Worm (Caenorhabditis elegans) whole organism, young adult: ENCODE results near the gene oac-14.

ENCODE experiments used
- B0019.2 ChIP-seq: fragments of 200-800 bp; sonication (Bioruptor generic); conservative IDR thresholded peaks from 2 replicates; pipeline ENCODE4 v1.3.6; 2022; ENCODE audit warnings: missing genetic modification reagents, missing genetic modification characterization, missing compliant biosample characterization
- B0261.1 ChIP-seq: sonication (generic microtip); optimal IDR thresholded peaks from 2 replicates; lab custom pipeline; 2016; ENCODE audit warnings: mild to moderate bottlenecking, missing genetic modification characterization, moderate library complexity, missing compliant biosample characterization
- C06A6.2 ChIP-seq: fragments of 200-800 bp; sonication (Bioruptor generic); conservative IDR thresholded peaks from 2 replicates; pipeline ENCODE4 v1.3.6; 2022; ENCODE audit warnings: missing genetic modification characterization, missing compliant biosample characterization
- C17E4.6 ChIP-seq: fragments of 200-800 bp; sonication (Bioruptor generic); IDR thresholded peaks from 2 replicates; pipeline ENCODE4 v1.3.6; 2022; ENCODE audit warnings: missing genetic modification reagents, missing genetic modification characterization, missing compliant biosample characterization
- D2030.7 ChIP-seq: fragments of 200-800 bp; sonication (Bioruptor generic); IDR thresholded peaks from 2 replicates; pipeline ENCODE4 v1.3.6; 2022; ENCODE audit warnings: missing genetic modification reagents, missing genetic modification characterization, missing compliant biosample characterization
- F37B4.10 ChIP-seq: fragments of 200-800 bp; sonication (Bioruptor generic); IDR thresholded peaks from 2 replicates; pipeline ENCODE4 v1.3.6; 2022; ENCODE audit warnings: missing genetic modification characterization, missing compliant biosample characterization
- F49E8.2 ChIP-seq: sonication (generic microtip); optimal IDR thresholded peaks from 3 replicates; lab custom pipeline; 2017; ENCODE audit warnings: missing genetic modification characterization, mild to moderate bottlenecking, missing compliant biosample characterization, antibody characterized with exemption, moderate library complexity; ENCODE audit not compliant: insufficient read depth
- F57A8.1 ChIP-seq: fragments of 200-800 bp; sonication (Bioruptor generic); optimal IDR thresholded peaks from 2 replicates; lab custom pipeline; 2018; ENCODE audit warnings: mild to moderate bottlenecking, missing genetic modification characterization, moderate library complexity, missing compliant biosample characterization
- Y53F4B.3 ChIP-seq: fragments of 200-800 bp; sonication (Bioruptor generic); IDR thresholded peaks from 2 replicates; pipeline ENCODE4 v1.3.6; 2022; ENCODE audit warnings: missing genetic modification reagents, missing genetic modification characterization, missing compliant biosample characterization
- akir-1 ChIP-seq: fragments of 200-800 bp; sonication (Bioruptor generic); optimal IDR thresholded peaks from 2 replicates; lab custom pipeline; 2018; ENCODE audit warnings: mild to moderate bottlenecking, missing genetic modification characterization, moderate library complexity, missing compliant biosample characterization
- aptf-2 ChIP-seq: fragments of 200-800 bp; sonication (Bioruptor generic); conservative IDR thresholded peaks from 2 replicates; pipeline ENCODE4 v1.3.6; 2022; ENCODE audit warnings: missing genetic modification reagents, missing genetic modification characterization, missing compliant biosample characterization
- attf-5 ChIP-seq: fragments of 200-800 bp; sonication (Bioruptor generic); optimal IDR thresholded peaks from 2 replicates; lab custom pipeline; 2018; ENCODE audit warnings: mild to moderate bottlenecking, missing genetic modification characterization, missing compliant biosample characterization
- cebp-2 ChIP-seq: fragments of 200-800 bp; sonication (Bioruptor generic); IDR thresholded peaks from 2 replicates; pipeline ENCODE4 v1.3.6; 2022; ENCODE audit warnings: missing genetic modification characterization, missing compliant biosample characterization
- ceh-100 ChIP-seq: fragments of 200-800 bp; sonication (Bioruptor generic); IDR thresholded peaks from 2 replicates; pipeline ENCODE4 v1.3.6; 2022; ENCODE audit warnings: missing genetic modification reagents, missing genetic modification characterization, missing compliant biosample characterization
- ceh-40 ChIP-seq: fragments of 200-800 bp; sonication (Bioruptor generic); IDR thresholded peaks from 2 replicates; pipeline ENCODE4 v1.3.6; 2022; ENCODE audit warnings: missing genetic modification characterization, missing compliant biosample characterization
- ceh-79 ChIP-seq: sonication (generic microtip); optimal IDR thresholded peaks from 2 replicates; lab custom pipeline; 2017; ENCODE audit warnings: mild to moderate bottlenecking, missing genetic modification characterization, missing compliant biosample characterization
- ceh-91 ChIP-seq: fragments of 200-800 bp; sonication (Bioruptor generic); IDR thresholded peaks from 2 replicates; pipeline ENCODE4 v1.3.6; 2022; ENCODE audit warnings: missing genetic modification reagents, missing genetic modification characterization, missing compliant biosample characterization
- die-1 ChIP-seq: sonication (generic microtip); optimal IDR thresholded peaks from 2 replicates; lab custom pipeline; 2016; ENCODE audit warnings: missing genotype, mild to moderate bottlenecking, missing genetic modification characterization, missing compliant biosample characterization
- egl-18 ChIP-seq: fragments of 200-800 bp; sonication (Bioruptor generic); IDR thresholded peaks from 2 replicates; pipeline ENCODE4 v1.3.6; 2022; ENCODE audit warnings: missing genetic modification reagents, missing genetic modification characterization, missing compliant biosample characterization
- egl-44 ChIP-seq: fragments of 200-800 bp; sonication (Bioruptor generic); IDR thresholded peaks from 2 replicates; pipeline ENCODE4 v1.3.6; 2022; ENCODE audit warnings: missing genetic modification reagents, missing genetic modification characterization, missing compliant biosample characterization
- egrh-3 ChIP-seq: fragments of 200-800 bp; sonication (Bioruptor generic); IDR thresholded peaks from 2 replicates; pipeline ENCODE4 v1.3.6; 2022; ENCODE audit warnings: missing genetic modification reagents, missing genetic modification characterization, missing compliant biosample characterization
- gei-17 ChIP-seq: fragments of 200-800 bp; sonication (Bioruptor generic); optimal IDR thresholded peaks from 2 replicates; lab custom pipeline; 2018; ENCODE audit warnings: mild to moderate bottlenecking, missing genetic modification characterization, missing compliant biosample characterization
- hrde-1 ChIP-seq: sonication (generic microtip); optimal IDR thresholded peaks from 2 replicates; lab custom pipeline; 2016; ENCODE audit warnings: missing genetic modification characterization, mild to moderate bottlenecking, missing compliant biosample characterization, moderate library complexity, missing genotype, missing genetic modification reagents, borderline replicate concordance
- lin-26 ChIP-seq: fragments of 200-800 bp; sonication (Bioruptor generic); IDR thresholded peaks from 2 replicates; pipeline ENCODE4 v1.3.6; 2022; ENCODE audit warnings: missing genetic modification reagents, missing genetic modification characterization, missing compliant biosample characterization
- lin-35 ChIP-seq, 3 experiments: fragments of 150-350 bp in 2 of 3; sonication (generic microtip) in 1 of 3; optimal IDR thresholded peaks; 2 replicates each; lab custom pipeline; 2014 to 2018; ENCODE audit warnings: missing biosample characterization in 3 of 3, missing genetic modification characterization in 3 of 3, missing genetic modification reagents in 3 of 3
- lin-54 ChIP-seq: fragments of 200-800 bp; sonication (Bioruptor generic); optimal IDR thresholded peaks from 2 replicates; lab custom pipeline; 2018; ENCODE audit warnings: mild to moderate bottlenecking, missing genetic modification characterization, missing compliant biosample characterization
- madf-3 ChIP-seq: fragments of 200-800 bp; sonication (Bioruptor generic); IDR thresholded peaks from 2 replicates; pipeline ENCODE4 v1.3.6; 2022; ENCODE audit warnings: missing genetic modification reagents, missing genetic modification characterization, missing compliant biosample characterization
- nhr-120 ChIP-seq: fragments of 200-800 bp; sonication (Bioruptor generic); IDR thresholded peaks from 2 replicates; pipeline ENCODE4 v1.3.6; 2022; ENCODE audit warnings: missing genetic modification characterization, missing compliant biosample characterization
- nhr-179 ChIP-seq: sonication (generic microtip); optimal IDR thresholded peaks from 2 replicates; lab custom pipeline; 2016; ENCODE audit warnings: mild to moderate bottlenecking, missing genetic modification characterization, missing compliant biosample characterization
- pbrm-1 ChIP-seq: fragments of 200-800 bp; sonication (Bioruptor generic); IDR thresholded peaks from 2 replicates; pipeline ENCODE4 v1.3.6; 2022; ENCODE audit warnings: missing genetic modification reagents, missing genetic modification characterization, missing compliant biosample characterization
- sea-2 ChIP-seq: fragments of 200-800 bp; sonication (Bioruptor generic); IDR thresholded peaks from 2 replicates; pipeline ENCODE4 v1.3.6; 2022; ENCODE audit warnings: missing genetic modification characterization, missing compliant biosample characterization
- snpc-3.4 ChIP-seq: sonication (generic microtip); optimal IDR thresholded peaks from 2 replicates; lab custom pipeline; 2017; ENCODE audit warnings: missing genetic modification characterization, mild to moderate bottlenecking, missing compliant biosample characterization, antibody characterized with exemption, moderate library complexity, missing genotype, missing genetic modification reagents
- snpc-4 ChIP-seq, 5 experiments: fragments of 150-350 bp in 1 of 5; sonication (generic microtip) in 4 of 5; optimal IDR thresholded peaks; 2 replicates each; lab custom pipeline; 2014 to 2018; ENCODE audit warnings: missing genetic modification characterization in 5 of 5, missing biosample characterization in 3 of 5, antibody characterized with exemption in 2 of 5, mild to moderate bottlenecking in 2 of 5, missing compliant biosample characterization in 2 of 5, missing genotype in 2 of 5, moderate library complexity in 2 of 5, missing genetic modification reagents in 1 of 5
- tbp1 ChIP-seq: fragments of 200-800 bp; sonication (Bioruptor generic); optimal IDR thresholded peaks from 2 replicates; lab custom pipeline; 2018; ENCODE audit warnings: mild to moderate bottlenecking, missing genetic modification characterization, missing compliant biosample characterization
- tbx-9 ChIP-seq: sonication (generic microtip); optimal IDR thresholded peaks from 2 replicates; lab custom pipeline; 2016; ENCODE audit warnings: borderline replicate concordance, missing genetic modification characterization, inconsistent platforms, missing compliant biosample characterization
- zfh-2 ChIP-seq: fragments of 200-800 bp; sonication (Bioruptor generic); conservative IDR thresholded peaks from 2 replicates; pipeline ENCODE4 v1.3.6; 2022; ENCODE audit warnings: missing genetic modification reagents, missing genetic modification characterization, missing compliant biosample characterization
- zim-3 ChIP-seq: sonication (generic microtip); optimal IDR thresholded peaks from 2 replicates; lab custom pipeline; 2017; ENCODE audit warnings: mild to moderate bottlenecking, missing genetic modification characterization, moderate library complexity, missing compliant biosample characterization
- ztf-25 ChIP-seq: fragments of 200-800 bp; sonication (Bioruptor generic); IDR thresholded peaks from 2 replicates; pipeline ENCODE4 v1.3.6; 2022; ENCODE audit warnings: missing genetic modification reagents, missing genetic modification characterization, missing compliant biosample characterization
- ztf-28 ChIP-seq: fragments of 200-800 bp; sonication (Bioruptor generic); IDR thresholded peaks from 2 replicates; pipeline ENCODE4 v1.3.6; 2022; ENCODE audit warnings: missing genetic modification reagents, missing genetic modification characterization, missing compliant biosample characterization
- ztf-6 ChIP-seq: fragments of 200-800 bp; sonication (Bioruptor generic); IDR thresholded peaks from 2 replicates; pipeline ENCODE4 v1.3.6; 2022; ENCODE audit warnings: missing genetic modification reagents, missing genetic modification characterization, missing compliant biosample characterization

The oac-14 gene

DNA sequence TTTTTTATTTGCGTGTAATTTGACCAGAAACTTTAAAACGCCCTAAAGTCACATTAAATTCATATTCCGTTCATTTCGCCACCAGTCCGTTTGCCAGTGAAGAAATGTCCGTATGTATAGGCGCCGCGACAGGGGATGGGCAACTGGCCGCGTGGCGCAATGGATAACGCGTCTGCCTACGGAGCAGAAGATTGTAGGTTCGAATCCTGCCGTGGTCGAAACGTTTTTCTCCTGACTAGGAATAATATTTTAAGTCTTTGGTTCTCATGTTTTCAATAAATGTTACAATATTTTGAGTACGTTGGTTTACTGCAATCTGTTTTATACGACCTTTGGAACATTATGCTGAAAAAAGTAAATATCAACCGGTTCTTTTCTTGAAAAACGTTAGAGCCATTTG, 3.2 kb upstream of the oac-14 start (continued):
- peak; percentile 94 for TF ChIP-seq lin-26 (GFP tag; lab: Robert Waterston, UW)
- TF ChIP-seq nhr-179 (tag; lab: Kevin White, UChicago) = peak; percentile 70
- no peak for TF ChIP-seq akir-1
- no peak for TF ChIP-seq ceh-79 (tag; lab: Kevin White, UChicago)
- no peak for TF ChIP-seq C17E4.6 (GFP tag; lab: Robert Waterston, UW)
- TF ChIP-seq tbp1 (GFP tag; lab: Kevin White, UChicago) = peak; percentile 95
- peak; percentile 55 for TF ChIP-seq gei-17 (GFP tag; lab: Kevin White, UChicago)
- peak; percentile 74 for TF ChIP-seq snpc-4 (GFP tag; optimal IDR thresholded peaks at IDR 0.05; lab: Kevin White, UChicago)
- peak in 3 of 4 experiments; percentile 44 to 69 (median 48) for TF ChIP-seq snpc-4 (tag; optimal IDR thresholded peaks at IDR 0.05; lab: Kevin White, UChicago)
- TF ChIP-seq egl-44 (GFP tag; lab: Robert Waterston, UW) = peak; percentile 33; the same call in 1 of the 2 replicates
- peak; percentile 19 for TF ChIP-seq F57A8.1 (GFP tag; lab: Kevin White, UChicago)
- TF ChIP-seq ceh-40 (GFP tag; lab: Robert Waterston, UW) = peak; percentile 56; the same call in 1 of the 2 replicates
- TF ChIP-seq ztf-25 (GFP tag; lab: Robert Waterston, UW) = peak; percentile 91
- peak; percentile 42; the same call in 1 of the 2 replicates for TF ChIP-seq zfh-2 (GFP tag; lab: Robert Waterston, UW)
- TF ChIP-seq lin-35 (GFP tag; optimal IDR thresholded peaks at IDR 0.05; lab: Kevin White, UChicago) = peak in 1 of 3 experiments; percentile 4
- TF ChIP-seq D2030.7 (GFP tag; lab: Robert Waterston, UW) = peak; percentile 81
- TF ChIP-seq attf-5 (GFP tag; lab: Kevin White, UChicago) = peak; percentile 66
- TF ChIP-seq F49E8.2 (tag; lab: Kevin White, UChicago) = no peak
- TF ChIP-seq egl-18 (GFP tag; lab: Robert Waterston, UW) = no peak
- no peak for TF ChIP-seq ceh-91
- TF ChIP-seq die-1 (tag; lab: Kevin White, UChicago) = peak; percentile 85
- peak; percentile 51 for TF ChIP-seq zim-3 (tag; lab: Kevin White, UChicago)
- peak; percentile 52; the same call in 1 of the 2 replicates for TF ChIP-seq ztf-6
- no peak for TF ChIP-seq nhr-120 (GFP tag; lab: Robert Waterston, UW)
- no peak for TF ChIP-seq tbx-9 (tag; lab: Kevin White, UChicago)
- 0 out of 2 replicates have a peak, but pooled peaks have one; percentile 11 for TF ChIP-seq B0019.2 (GFP tag; lab: Robert Waterston, UW)
- TF ChIP-seq snpc-3.4 (tag; lab: Kevin White, UChicago) = peak; percentile 69
- no peak for TF ChIP-seq F37B4.10 (GFP tag; lab: Robert Waterston, UW)
- TF ChIP-seq egrh-3 = no peak
- TF ChIP-seq cebp-2 (GFP tag; lab: Robert Waterston, UW) = 0 out of 2 replicates have a peak, but pooled peaks have one; percentile 73
- peak; percentile 75; the same call in 1 of the 2 replicates for TF ChIP-seq Y53F4B.3 (GFP tag; lab: Robert Waterston, UW)
- TF ChIP-seq madf-3 (GFP tag; lab: Robert Waterston, UW) = peak; percentile 76; the same call in 1 of the 2 replicates
- peak; percentile 86 for TF ChIP-seq pbrm-1 (GFP tag; lab: Robert Waterston, UW)
- TF ChIP-seq B0261.1 = peak; percentile 90
- TF ChIP-seq hrde-1 (tag; lab: Kevin White, UChicago) = peak; percentile 73
- peak; percentile 80; the same call in 1 of the 2 replicates for TF ChIP-seq sea-2 (GFP tag; lab: Robert Waterston, UW)
- TF ChIP-seq C06A6.2 (GFP tag; lab: Robert Waterston, UW) = 0 out of 2 replicates have a peak, but pooled peaks have one; percentile 29
- peak; percentile 55 for TF ChIP-seq lin-54 (GFP tag; lab: Kevin White, UChicago)
- TF ChIP-seq aptf-2 (GFP tag; lab: Robert Waterston, UW) = no peak
- peak; percentile 72 for TF ChIP-seq ztf-28
- TF ChIP-seq ceh-100 (GFP tag; lab: Robert Waterston, UW) = peak; percentile 48; the same call in 1 of the 2 replicates
